Worm (Caenorhabditis elegans) whole organism, late embryonic: ENCODE data around the gene cpg-1.
A peak's percentile ranks its signal among the peaks of the same experiment; 100 is the strongest.

Experiments
- C08G9.2 ChIP-seq: sonication (generic microtip); optimal IDR thresholded peaks from 2 replicates; lab custom pipeline; 2016; ENCODE audit warnings: mild to moderate bottlenecking, missing genetic modification characterization, moderate library complexity, missing compliant biosample characterization
- C38D4.7 ChIP-seq: fragments of 200-800 bp; sonication (Bioruptor generic); optimal IDR thresholded peaks from 2 replicates; lab custom pipeline; 2018; ENCODE audit warnings: mild to moderate bottlenecking, missing genetic modification characterization, moderate library complexity, missing compliant biosample characterization
- F13H6.1 ChIP-seq: sonication (generic microtip); optimal IDR thresholded peaks from 2 replicates; lab custom pipeline; 2016; ENCODE audit warnings: missing genetic modification characterization, missing compliant biosample characterization
- K09A11.1 ChIP-seq: sonication (generic microtip); optimal IDR thresholded peaks from 2 replicates; lab custom pipeline; 2017; ENCODE audit warnings: antibody characterized with exemption, mild to moderate bottlenecking, missing genetic modification characterization, missing compliant biosample characterization; ENCODE audit not compliant: insufficient read depth
- T23F11.4 ChIP-seq: fragments of 200-800 bp; sonication (Bioruptor generic); optimal IDR thresholded peaks from 2 replicates; lab custom pipeline; 2018; ENCODE audit warnings: mild to moderate bottlenecking, missing genetic modification characterization, missing compliant biosample characterization
- Y22D7AL.16 ChIP-seq: sonication (generic microtip); optimal IDR thresholded peaks from 2 replicates; lab custom pipeline; 2016; ENCODE audit warnings: missing genetic modification characterization, missing compliant biosample characterization
- ahr-1 ChIP-seq: sonication (generic microtip); optimal IDR thresholded peaks from 2 replicates; lab custom pipeline; 2016; ENCODE audit warnings: missing genetic modification characterization, missing compliant biosample characterization
- ceh-19 ChIP-seq: fragments of 200-800 bp; sonication (Bioruptor generic); optimal IDR thresholded peaks from 2 replicates; lab custom pipeline; 2018; ENCODE audit warnings: mild to moderate bottlenecking, missing genetic modification characterization, missing compliant biosample characterization
- ceh-22 ChIP-seq: sonication (generic microtip); optimal IDR thresholded peaks from 2 replicates; lab custom pipeline; 2017; ENCODE audit warnings: missing biosample characterization, missing genetic modification characterization
- ceh-24 ChIP-seq: sonication (generic microtip); optimal IDR thresholded peaks from 2 replicates; lab custom pipeline; 2016; ENCODE audit warnings: mild to moderate bottlenecking, missing genetic modification characterization, missing compliant biosample characterization
- ceh-45 ChIP-seq: fragments of 200-800 bp; sonication (Bioruptor generic); IDR thresholded peaks from 2 replicates; pipeline ENCODE4 v1.3.6; 2022; ENCODE audit warnings: missing genetic modification reagents, missing genetic modification characterization, missing compliant biosample characterization
- ceh-48 ChIP-seq: sonication (generic microtip); optimal IDR thresholded peaks from 2 replicates; lab custom pipeline; 2016; ENCODE audit warnings: missing genetic modification characterization, inconsistent platforms, missing compliant biosample characterization
- dve-1 ChIP-seq: sonication (generic microtip); optimal IDR thresholded peaks from 2 replicates; lab custom pipeline; 2017; ENCODE audit warnings: antibody characterized with exemption, mild to moderate bottlenecking, missing genetic modification characterization, missing compliant biosample characterization
- elt-2 ChIP-seq: sonication (generic microtip); optimal IDR thresholded peaks from 2 replicates; lab custom pipeline; 2016; ENCODE audit warnings: missing genetic modification reagents, missing genetic modification characterization, missing compliant biosample characterization
- ets-4 ChIP-seq: sonication (generic microtip); optimal IDR thresholded peaks from 2 replicates; lab custom pipeline; 2016; ENCODE audit warnings: missing genetic modification characterization, missing compliant biosample characterization
- fax-1 ChIP-seq: sonication (generic microtip); optimal IDR thresholded peaks from 2 replicates; lab custom pipeline; 2016; ENCODE audit warnings: missing genotype, missing genetic modification characterization, missing compliant biosample characterization
- fkh-10 ChIP-seq: fragments of 150-350 bp; optimal IDR thresholded peaks from 2 replicates; lab custom pipeline; 2014; ENCODE audit warnings: missing biosample characterization, missing genetic modification reagents, missing genetic modification characterization
- fkh-6 ChIP-seq: sonication (generic microtip); optimal IDR thresholded peaks from 2 replicates; lab custom pipeline; 2016; ENCODE audit warnings: missing genetic modification characterization, missing compliant biosample characterization
- hlh-15 ChIP-seq: sonication (generic microtip); optimal IDR thresholded peaks from 2 replicates; lab custom pipeline; 2016; ENCODE audit warnings: missing genetic modification characterization, missing compliant biosample characterization
- lim-6 ChIP-seq: sonication (generic microtip); optimal IDR thresholded peaks from 2 replicates; lab custom pipeline; 2016; ENCODE audit warnings: missing genetic modification characterization, missing compliant biosample characterization
- nfya-1 ChIP-seq: sonication (generic microtip); optimal IDR thresholded peaks from 2 replicates; lab custom pipeline; 2017; ENCODE audit warnings: missing genetic modification characterization, mild to moderate bottlenecking, missing compliant biosample characterization, antibody characterized with exemption, moderate library complexity
- nhr-232 ChIP-seq: sonication (generic microtip); optimal IDR thresholded peaks from 2 replicates; lab custom pipeline; 2016; ENCODE audit warnings: missing genetic modification characterization, missing compliant biosample characterization
- npax-4 ChIP-seq: sonication (generic microtip); optimal IDR thresholded peaks from 2 replicates; lab custom pipeline; 2016; ENCODE audit warnings: missing genetic modification characterization, missing compliant biosample characterization
- pag-3 ChIP-seq: sonication (generic microtip); optimal IDR thresholded peaks from 2 replicates; lab custom pipeline; 2016; ENCODE audit warnings: missing compliant biosample characterization, missing genetic modification characterization, borderline replicate concordance
- pat-9 ChIP-seq: fragments of 200-800 bp; sonication (Bioruptor generic); optimal IDR thresholded peaks from 2 replicates; lab custom pipeline; 2018; ENCODE audit warnings: mild to moderate bottlenecking, missing genetic modification characterization, moderate library complexity, missing compliant biosample characterization
- pax-1 ChIP-seq: fragments of 150-350 bp; optimal IDR thresholded peaks from 2 replicates; lab custom pipeline; 2014; ENCODE audit warnings: missing biosample characterization, missing genetic modification characterization
- pha-4 ChIP-seq: fragments of 150-350 bp; optimal IDR thresholded peaks from 2 replicates; lab custom pipeline; 2018; ENCODE audit warnings: missing biosample characterization, missing genetic modification reagents, missing genetic modification characterization
- ref-2 ChIP-seq: sonication (generic microtip); optimal IDR thresholded peaks from 2 replicates; lab custom pipeline; 2016; ENCODE audit warnings: missing genetic modification characterization, missing compliant biosample characterization
- sdc-2 ChIP-seq: sonication (generic microtip); optimal IDR thresholded peaks from 2 replicates; lab custom pipeline; 2016; ENCODE audit warnings: missing genotype, missing genetic modification characterization, missing compliant biosample characterization
- sox-2 ChIP-seq: fragments of 200-800 bp; sonication (Bioruptor generic); IDR thresholded peaks from 2 replicates; pipeline ENCODE4 v1.3.6; 2022; ENCODE audit warnings: missing genetic modification reagents, missing genetic modification characterization, missing compliant biosample characterization
- sox-4 ChIP-seq: sonication (generic microtip); optimal IDR thresholded peaks from 2 replicates; lab custom pipeline; 2017; ENCODE audit warnings: mild to moderate bottlenecking, missing genetic modification characterization, inconsistent platforms, missing compliant biosample characterization
- syd-9 ChIP-seq: sonication (generic microtip); optimal IDR thresholded peaks from 2 replicates; lab custom pipeline; 2016; ENCODE audit warnings: mild to moderate bottlenecking, missing genetic modification characterization, moderate library complexity, missing compliant biosample characterization
- tbx-7 ChIP-seq: sonication (generic microtip); optimal IDR thresholded peaks from 2 replicates; lab custom pipeline; 2016; ENCODE audit warnings: missing genotype, missing genetic modification characterization, missing compliant biosample characterization
- unc-3 ChIP-seq, 2 experiments: fragments of 200-800 bp in 1 of 2; sonication (Bioruptor generic) in 1 of 2; sonication (generic microtip) in 1 of 2; conservative IDR thresholded peaks in 1 of 2; optimal IDR thresholded peaks in 1 of 2; 2 replicates each; pipeline versions ENCODE4 v1.3.6 to Lab custom; 2016 to 2022; ENCODE audit warnings: missing compliant biosample characterization in 2 of 2, missing genetic modification characterization in 2 of 2, missing genetic modification reagents in 1 of 2
- unc-42 ChIP-seq: sonication (generic microtip); optimal IDR thresholded peaks from 2 replicates; lab custom pipeline; 2016; ENCODE audit warnings: missing genotype, missing genetic modification characterization, missing compliant biosample characterization
- unc-55 ChIP-seq: sonication (generic microtip); optimal IDR thresholded peaks from 2 replicates; lab custom pipeline; 2017; ENCODE audit warnings: missing biosample characterization, missing genetic modification reagents, missing genetic modification characterization
- ztf-16 ChIP-seq: sonication (generic microtip); optimal IDR thresholded peaks from 2 replicates; lab custom pipeline; 2017; ENCODE audit warnings: missing genetic modification characterization, missing compliant biosample characterization

Gene cpg-1

ce11 chrIII:4454919-4455318, 34.2 kb upstream of the cpg-1 start:
- TF ChIP-seq hlh-15 (tag; lab: Kevin White, UChicago) (no peak), ref-2 (peak; percentile 50)
- TF ChIP-seq, all 69 proteins: peak for 1

- TF ChIP-seq sox-4 (tag; lab: Kevin White, UChicago) (no peak), ref-2 (peak; percentile 20), nfya-1 (tag; lab: Kevin White, UChicago) (peak; percentile 16), Y22D7AL.16 (no peak), F13H6.1 (tag; lab: Kevin White, UChicago) (peak; percentile 14)
Observed at ce11 chrIII:4456579-4456978, 32.6 kb upstream of the cpg-1 start.

- TF ChIP-seq C38D4.7 (GFP tag; lab: Kevin White, UChicago) (no peak), unc-42 (no peak), ref-2 (no peak), lim-6 (tag; lab: Kevin White, UChicago) (no peak), elt-2 (tag; lab: Kevin White, UChicago) (no peak), fkh-6 (tag; lab: Kevin White, UChicago) (no peak), nfya-1 (tag; lab: Kevin White, UChicago) (no peak), nhr-232 (tag; lab: Kevin White, UChicago) (no peak), fkh-10 (GFP tag; lab: Kevin White, UChicago) (no peak), pax-1 (no peak), ets-4 (tag; lab: Kevin White, UChicago) (no peak)
- TF ChIP-seq, all 69 proteins: peak for 0
Observed at ce11 chrIII:4460242-4460641, 28.9 kb upstream of the cpg-1 start.

- TF ChIP-seq ref-2 (peak; percentile 73), unc-55 (GFP tag; lab: Kevin White, UChicago) (no peak)
Observed at ce11 chrIII:4461337-4461736, 27.8 kb upstream of the cpg-1 start.

ce11 chrIII:4467277-4467676, 21.9 kb upstream of the cpg-1 start, which contains the start of gene ndg-4:
ndg-4 (minus strand) TSS chrIII:4467377.
- TF ChIP-seq unc-3 (GFP tag; conservative IDR thresholded peaks at IDR 0.05; lab: Robert Waterston, UW) = no peak
- TF ChIP-seq unc-3 (tag; optimal IDR thresholded peaks at IDR 0.05; lab: Kevin White, UChicago) = no peak
- TF ChIP-seq, all 69 proteins: peak for 0

ce11 chrIII:4468390-4468789, 20.8 kb upstream of the cpg-1 start:
- TF ChIP-seq dve-1 (tag; lab: Kevin White, UChicago) (no peak), ztf-16 (tag; lab: Kevin White, UChicago) (no peak), npax-4 (tag; lab: Kevin White, UChicago) (no peak), K09A11.1 (no peak), elt-2 (tag; lab: Kevin White, UChicago) (peak; percentile 52), ahr-1 (no peak)

- TF ChIP-seq sox-4 (tag; lab: Kevin White, UChicago) (no peak), F13H6.1 (tag; lab: Kevin White, UChicago) (no peak), Y22D7AL.16 (no peak), sox-2 (GFP tag; lab: Robert Waterston, UW) (no peak), nhr-232 (tag; lab: Kevin White, UChicago) (no peak), pat-9 (tag; lab: Kevin White, UChicago) (no peak)
Observed at ce11 chrIII:4468812-4469211, 20.3 kb upstream of the cpg-1 start, which contains the start of gene mstr-2. mstr-2 (plus strand) TSS chrIII:4469112.

ce11 chrIII:4470793-4471192, 18.4 kb upstream of the cpg-1 start:
- TF ChIP-seq ceh-24 (peak; percentile 45), ceh-19 (GFP tag; lab: Kevin White, UChicago) (peak; percentile 89), ahr-1 (peak; percentile 62), ceh-22 (tag; lab: Kevin White, UChicago) (peak; percentile 42), C08G9.2 (peak; percentile 67), pag-3 (tag; lab: Kevin White, UChicago) (no peak), lim-6 (tag; lab: Kevin White, UChicago) (peak; percentile 21), ceh-45 (GFP tag; lab: Robert Waterston, UW) (peak; percentile 85), pha-4 (tag; lab: Kevin White, UChicago) (no peak), tbx-7 (tag; lab: Kevin White, UChicago) (peak; percentile 60), syd-9 (tag; lab: Kevin White, UChicago) (peak; percentile 87), fax-1 (tag; lab: Kevin White, UChicago) (peak; percentile 69), sdc-2 (peak; percentile 78), dve-1 (tag; lab: Kevin White, UChicago) (peak; percentile 95), T23F11.4 (GFP tag; lab: Kevin White, UChicago) (peak; percentile 84), nfya-1 (tag; lab: Kevin White, UChicago) (peak; percentile 41), ceh-48 (peak; percentile 79)
